Fruit fly (Drosophila melanogaster) whole organism, wandering third instar larva: Measurements from ENCODE around the gene Orct.

ENCODE experiments used
- CrebA ChIP-seq: fragments of 200-800 bp; sonication (Bioruptor generic); optimal IDR thresholded peaks from 2 replicates; lab custom pipeline; 2016; ENCODE audit warnings: missing biosample characterization, mild to moderate bottlenecking, missing genetic modification characterization, borderline replicate concordance
- Dfd ChIP-seq: fragments of >200 bp; optimal IDR thresholded peaks from 2 replicates; lab custom pipeline; 2017; ENCODE audit warnings: missing biosample characterization, missing genetic modification characterization
- Dif ChIP-seq: fragments of 200-275, 200-300 bp; sonication (Bioruptor generic); optimal IDR thresholded peaks from 2 replicates; lab custom pipeline; 2018; ENCODE audit warnings: missing biosample characterization, missing genetic modification characterization; ENCODE audit not compliant: partially characterized antibody
- Hr78 ChIP-seq: fragments of >200 bp; optimal IDR thresholded peaks from 2 replicates; lab custom pipeline; 2017; ENCODE audit warnings: missing biosample characterization, missing genetic modification characterization
- N ChIP-seq: fragments of >200 bp; optimal IDR thresholded peaks from 2 replicates; lab custom pipeline; 2018; ENCODE audit warnings: missing biosample characterization, missing external identifiers, missing genetic modification characterization
- Rel ChIP-seq, 2 experiments: fragments of 200-800 bp; sonication (Bioruptor generic) in 1 of 2; optimal IDR thresholded peaks; 2 replicates in 1 of 2; 3 replicates in 1 of 2; lab custom pipeline; 2016 to 2019; ENCODE audit warnings: mild to moderate bottlenecking in 2 of 2, missing biosample characterization in 2 of 2, missing genetic modification characterization in 2 of 2, moderate library complexity in 1 of 2
- Sp1 ChIP-seq: fragments of 200-800 bp; sonication (Bioruptor generic); optimal IDR thresholded peaks from 3 replicates; lab custom pipeline; 2019; ENCODE audit warnings: missing biosample characterization, mild to moderate bottlenecking, missing genetic modification characterization, moderate library complexity
- br ChIP-seq: fragments of 200-800 bp; sonication (Bioruptor generic); optimal IDR thresholded peaks from 2 replicates; lab custom pipeline; 2016; ENCODE audit warnings: missing biosample characterization, missing genetic modification characterization
- fru ChIP-seq: fragments of 200-800 bp; sonication (Bioruptor generic); optimal IDR thresholded peaks from 3 replicates; lab custom pipeline; 2016; ENCODE audit warnings: missing biosample characterization, mild to moderate bottlenecking, missing genetic modification characterization
- h ChIP-seq: fragments of 200-800 bp; sonication (Bioruptor generic); optimal IDR thresholded peaks from 3 replicates; lab custom pipeline; 2016; ENCODE audit warnings: missing biosample characterization, mild to moderate bottlenecking, missing genetic modification characterization
- pan ChIP-seq: fragments of >200 bp; optimal IDR thresholded peaks from 2 replicates; lab custom pipeline; 2017
- psq ChIP-seq: fragments of 200-800 bp; sonication (Bioruptor generic); optimal IDR thresholded peaks from 3 replicates; lab custom pipeline; 2017; ENCODE audit warnings: missing biosample characterization, mild to moderate bottlenecking, missing genetic modification characterization, moderate library complexity
- usp ChIP-seq: fragments of >200 bp; optimal IDR thresholded peaks from 2 replicates; lab custom pipeline; 2017; ENCODE audit warnings: missing biosample characterization, missing genetic modification characterization

- TF ChIP-seq pan (lab: Kevin White, UChicago) (no peak), h (GFP tag; lab: Kevin White, UChicago) (no peak), Dfd (GFP tag; lab: Kevin White, UChicago) (no peak), CrebA (GFP tag; lab: Kevin White, UChicago) (no peak), Rel (GFP tag; optimal IDR thresholded peaks at IDR 0.05; lab: Kevin White, UChicago) (no peak), Rel (tag; optimal IDR thresholded peaks at IDR 0.05; lab: Kevin White, UChicago) (no peak), Dif (GFP tag; lab: Kevin White, UChicago) (no peak), psq (GFP tag; lab: Kevin White, UChicago) (no peak), Hr78 (no peak), N (peak; percentile 43), br (GFP tag; lab: Kevin White, UChicago) (no peak), fru (GFP tag; lab: Kevin White, UChicago) (no peak), usp (GFP tag; lab: Kevin White, UChicago) (no peak), Sp1 (GFP tag; lab: Kevin White, UChicago) (no peak)
Observed at dm6 chr3R:24279291-24279690, 3.2 kb downstream of the Orct start, which contains the start of gene shps.
